Worm (Caenorhabditis elegans) whole organism, L4 larva: Measurements from ENCODE around the gene dach-1.

ENCODE experiments used
- F10B5.3 ChIP-seq: sonication (generic microtip); optimal IDR thresholded peaks from 2 replicates; lab custom pipeline; 2016; ENCODE audit warnings: mild to moderate bottlenecking, missing genetic modification characterization, missing compliant biosample characterization
- F44E2.7 ChIP-seq: fragments of 200-800 bp; sonication (Bioruptor generic); IDR thresholded peaks from 2 replicates; pipeline ENCODE4 v2.1.2; 2022; ENCODE audit warnings: missing genetic modification characterization, missing compliant biosample characterization
- R02D3.7 ChIP-seq: fragments of 150-350 bp; sonication (generic microtip); optimal IDR thresholded peaks from 3 replicates; lab custom pipeline; 2014; ENCODE audit warnings: missing biosample characterization, missing genetic modification characterization
- Y48G9A.11 ChIP-seq: fragments of 200-800 bp; sonication (Bioruptor generic); IDR thresholded peaks from 2 replicates; pipeline ENCODE4 v1.3.6; 2022; ENCODE audit warnings: missing genetic modification reagents, missing genetic modification characterization, missing compliant biosample characterization
- Y5F2A.4 ChIP-seq: fragments of 200-800 bp; sonication (Bioruptor generic); optimal IDR thresholded peaks from 2 replicates; lab custom pipeline; 2018; ENCODE audit warnings: mild to moderate bottlenecking, missing genetic modification characterization, missing compliant biosample characterization
- ZK546.5 ChIP-seq, 2 experiments: sonication (generic microtip); optimal IDR thresholded peaks; 2 replicates each; lab custom pipeline; 2017; ENCODE audit warnings: missing biosample characterization in 2 of 2, missing genetic modification characterization in 2 of 2
- aly-2 ChIP-seq: sonication (generic microtip); optimal IDR thresholded peaks from 2 replicates; lab custom pipeline; 2018; ENCODE audit warnings: missing biosample characterization, missing genetic modification characterization
- ama-1 ChIP-seq: fragments of 150-350 bp; optimal IDR thresholded peaks from 2 replicates; lab custom pipeline; 2014; ENCODE audit warnings: inconsistent platforms, mixed read lengths
- attf-4 ChIP-seq: sonication (generic microtip); optimal IDR thresholded peaks from 3 replicates; lab custom pipeline; 2017; ENCODE audit warnings: missing biosample characterization, missing genetic modification characterization
- ceh-28 ChIP-seq: fragments of 150-350 bp; optimal IDR thresholded peaks from 2 replicates; lab custom pipeline; 2014; ENCODE audit warnings: missing biosample characterization, missing genetic modification reagents, missing genetic modification characterization
- ceh-62 ChIP-seq: sonication (generic microtip); optimal IDR thresholded peaks from 2 replicates; lab custom pipeline; 2017; ENCODE audit warnings: missing biosample characterization, missing genetic modification characterization
- ces-1 ChIP-seq: fragments of 150-350 bp; sonication (generic microtip); optimal IDR thresholded peaks from 4 replicates; lab custom pipeline; 2014; ENCODE audit warnings: missing biosample characterization, missing genetic modification reagents, missing genetic modification characterization
- cey-2 ChIP-seq: sonication (generic microtip); optimal IDR thresholded peaks from 3 replicates; lab custom pipeline; 2017; ENCODE audit warnings: missing genetic modification characterization, mild to moderate bottlenecking, missing compliant biosample characterization, antibody characterized with exemption, borderline replicate concordance; ENCODE audit not compliant: insufficient read depth
- dmd-9 ChIP-seq: fragments of 200-800 bp; sonication (Bioruptor generic); IDR thresholded peaks from 2 replicates; pipeline ENCODE4 v1.3.6; 2022; ENCODE audit warnings: missing genetic modification reagents, missing genetic modification characterization, missing compliant biosample characterization
- duxl-1 ChIP-seq: sonication (generic microtip); optimal IDR thresholded peaks from 2 replicates; lab custom pipeline; 2016; ENCODE audit warnings: mild to moderate bottlenecking, missing genetic modification characterization, moderate library complexity, missing compliant biosample characterization; ENCODE audit not compliant: poor library complexity
- egl-43 ChIP-seq: fragments of 200-800 bp; sonication (Bioruptor generic); IDR thresholded peaks from 2 replicates; pipeline ENCODE4 v1.3.6; 2022; ENCODE audit warnings: missing genetic modification reagents, missing genetic modification characterization, missing compliant biosample characterization
- hlh-11 ChIP-seq: fragments of 200-800 bp; sonication (Bioruptor generic); optimal IDR thresholded peaks from 2 replicates; lab custom pipeline; 2018; ENCODE audit warnings: mild to moderate bottlenecking, missing genetic modification characterization, missing compliant biosample characterization
- lin-29 ChIP-seq: fragments of 200-800 bp; sonication (Bioruptor generic); IDR thresholded peaks from 2 replicates; pipeline ENCODE4 v1.3.6; 2022; ENCODE audit warnings: missing genetic modification reagents, missing genetic modification characterization, missing compliant biosample characterization
- lin-38 ChIP-seq: fragments of 200-800 bp; sonication (Bioruptor generic); IDR thresholded peaks from 2 replicates; pipeline ENCODE4 v1.3.6; 2022; ENCODE audit warnings: missing genetic modification reagents, missing genetic modification characterization, missing compliant biosample characterization
- lir-3 ChIP-seq: sonication (generic microtip); optimal IDR thresholded peaks from 2 replicates; lab custom pipeline; 2016; ENCODE audit warnings: mild to moderate bottlenecking, missing genetic modification characterization, missing compliant biosample characterization
- madf-5 ChIP-seq, 2 experiments: fragments of 200-800 bp; sonication (Bioruptor generic); IDR thresholded peaks; 2 replicates each; pipeline ENCODE4 v1.3.6; 2022; ENCODE audit warnings: missing compliant biosample characterization in 2 of 2, missing genetic modification characterization in 2 of 2
- mdt-29 ChIP-seq: fragments of 200-800 bp; sonication (Bioruptor generic); IDR thresholded peaks from 2 replicates; pipeline ENCODE4 v1.3.6; 2022; ENCODE audit warnings: missing genetic modification reagents, missing genetic modification characterization, missing compliant biosample characterization
- nhr-25 ChIP-seq: sonication (generic microtip); optimal IDR thresholded peaks from 2 replicates; lab custom pipeline; 2017; ENCODE audit warnings: missing genetic modification characterization, mild to moderate bottlenecking, missing compliant biosample characterization, antibody characterized with exemption, moderate library complexity, borderline replicate concordance; ENCODE audit not compliant: insufficient read depth
- nhr-77 ChIP-seq: fragments of 150-350 bp; optimal IDR thresholded peaks from 2 replicates; lab custom pipeline; 2014; ENCODE audit warnings: missing biosample characterization, missing genetic modification characterization
- rbr-2 ChIP-seq: sonication (generic microtip); optimal IDR thresholded peaks from 2 replicates; lab custom pipeline; 2016; ENCODE audit warnings: missing genotype, missing genetic modification characterization, missing compliant biosample characterization
- sdz-12 ChIP-seq: fragments of 200-800 bp; sonication (Bioruptor generic); optimal IDR thresholded peaks from 2 replicates; lab custom pipeline; 2018; ENCODE audit warnings: mild to moderate bottlenecking, missing genetic modification characterization, missing compliant biosample characterization
- set-16 ChIP-seq: fragments of 200-800 bp; sonication (Bioruptor generic); IDR thresholded peaks from 2 replicates; pipeline ENCODE4 v1.3.6; 2022; ENCODE audit warnings: missing genetic modification reagents, missing genetic modification characterization, missing compliant biosample characterization
- skn-1 ChIP-seq: fragments of 150-350 bp; optimal IDR thresholded peaks from 2 replicates; lab custom pipeline; 2014; ENCODE audit warnings: missing biosample characterization, missing genetic modification characterization
- spr-1 ChIP-seq: sonication (generic microtip); optimal IDR thresholded peaks from 2 replicates; lab custom pipeline; 2016; ENCODE audit warnings: mild to moderate bottlenecking, missing genetic modification characterization, missing compliant biosample characterization
- tag-97 ChIP-seq: fragments of 200-800 bp; sonication (Bioruptor generic); IDR thresholded peaks from 2 replicates; pipeline ENCODE4 v1.3.6; 2022; ENCODE audit warnings: missing genetic modification characterization, missing compliant biosample characterization
- tra-1 ChIP-seq: fragments of 200-800 bp; sonication (Bioruptor generic); IDR thresholded peaks from 2 replicates; pipeline ENCODE4 v1.3.6; 2022; ENCODE audit warnings: missing genetic modification reagents, missing genetic modification characterization, missing compliant biosample characterization
- unc-62 ChIP-seq, 3 experiments: fragments of 150-350 bp in 1 of 3; sonication (generic microtip); optimal IDR thresholded peaks in 2 of 3; peaks in 1 of 3; 1 replicate in 1 of 3; 2 replicates in 2 of 3; lab custom pipeline; 2014 to 2017; ENCODE audit warnings: missing biosample characterization in 3 of 3, missing genetic modification characterization in 3 of 3, missing genetic modification reagents in 3 of 3, missing genotype in 1 of 3
- zfp-2 ChIP-seq: sonication (generic microtip); optimal IDR thresholded peaks from 2 replicates; lab custom pipeline; 2016; ENCODE audit warnings: mild to moderate bottlenecking, missing genetic modification characterization, missing compliant biosample characterization
- zip-2 ChIP-seq: fragments of 150-350 bp; optimal IDR thresholded peaks from 2 replicates; lab custom pipeline; 2014; ENCODE audit warnings: missing biosample characterization, missing genetic modification characterization

dach-1 gene

ce11 chrV:3922547-3922946 is 27.3 kb upstream of the dach-1 start:
- TF ChIP-seq attf-4 (tag; lab: Kevin White, UChicago) (no peak), zip-2 (tag; lab: Kevin White, UChicago) (no peak), unc-62 (GFP tag; optimal IDR thresholded peaks at IDR 0.05 in 1 of 2; lab: Kevin White, UChicago) (peak in 1 of 2 experiments; percentile 97), unc-62 (tag; optimal IDR thresholded peaks at IDR 0.05; lab: Kevin White, UChicago) (no peak)

ce11 chrV:3927522-3927921 is 22.3 kb upstream of the dach-1 start:
- TF ChIP-seq R02D3.7 (tag; lab: Kevin White, UChicago) (no peak), set-16 (GFP tag; lab: Robert Waterston, UW) (peak; percentile 92), madf-5 (GFP tag; IDR thresholded peaks at IDR 0.05; lab: Robert Waterston, UW) (0 out of 4 replicates have a peak, but pooled peaks of 1 of the 2 experiments have one; percentile 8), sdz-12 (GFP tag; lab: Kevin White, UChicago) (no peak)

- TF ChIP-seq skn-1 (tag; lab: Kevin White, UChicago): no peak
- no peak for TF ChIP-seq ZK546.5 (tag; optimal IDR thresholded peaks at IDR 0.05; lab: Kevin White, UChicago)
- TF ChIP-seq unc-62 (GFP tag; optimal IDR thresholded peaks at IDR 0.05 in 1 of 2; lab: Kevin White, UChicago): no peak
- no peak for TF ChIP-seq unc-62 (tag; optimal IDR thresholded peaks at IDR 0.05; lab: Kevin White, UChicago)
- no peak for TF ChIP-seq Y48G9A.11 (GFP tag; lab: Robert Waterston, UW)
- no peak for TF ChIP-seq sdz-12 (GFP tag; lab: Kevin White, UChicago)
- TF ChIP-seq lir-3 (tag; lab: Kevin White, UChicago): no peak
- TF ChIP-seq duxl-1 (tag; lab: Kevin White, UChicago): no peak
- TF ChIP-seq F44E2.7: no peak
- TF ChIP-seq tra-1 (GFP tag; lab: Robert Waterston, UW): no peak
- TF ChIP-seq nhr-25 (tag; lab: Kevin White, UChicago): no peak
- TF ChIP-seq egl-43 (GFP tag; lab: Robert Waterston, UW): no peak
- TF ChIP-seq ces-1 (GFP tag; lab: Kevin White, UChicago): no peak
- no peak for TF ChIP-seq tag-97 (GFP tag; lab: Robert Waterston, UW)
- no peak for TF ChIP-seq dmd-9
- no peak for TF ChIP-seq aly-2 (tag; lab: Kevin White, UChicago)
- TF ChIP-seq rbr-2 (tag; lab: Kevin White, UChicago): no peak
Measured at ce11 chrV:3929099-3929498, 20.7 kb upstream of the dach-1 start, which contains the start of gene srx-64. srx-64 (plus strand) TSS chrV:3929399.

ce11 chrV:3931326-3931725 is 18.5 kb upstream of the dach-1 start, which contains the start of gene srx-63:
srx-63 (plus strand) TSS chrV:3931626.
- TF ChIP-seq zfp-2 (tag; lab: Kevin White, UChicago): no peak
- no peak for TF ChIP-seq ceh-28 (tag; lab: Kevin White, UChicago)
- no peak for TF ChIP-seq mdt-29 (GFP tag; lab: Robert Waterston, UW)
- TF ChIP-seq lin-38 (GFP tag; lab: Robert Waterston, UW): no peak
- TF ChIP-seq ceh-62: no peak
- TF ChIP-seq nhr-25 (tag; lab: Kevin White, UChicago): no peak
- no peak for TF ChIP-seq unc-62 (GFP tag; optimal IDR thresholded peaks at IDR 0.05 in 1 of 2; lab: Kevin White, UChicago)
- no peak for TF ChIP-seq unc-62 (tag; optimal IDR thresholded peaks at IDR 0.05; lab: Kevin White, UChicago)
- no peak for TF ChIP-seq Y5F2A.4 (GFP tag; lab: Kevin White, UChicago)
- no peak for TF ChIP-seq F10B5.3
- no peak for TF ChIP-seq nhr-77
- TF ChIP-seq aly-2 (tag; lab: Kevin White, UChicago): no peak
- TF ChIP-seq lin-29 (GFP tag; lab: Robert Waterston, UW): no peak
- TF ChIP-seq spr-1 (tag; lab: Kevin White, UChicago): no peak
- TF ChIP-seq ces-1 (GFP tag; lab: Kevin White, UChicago): no peak
- TF ChIP-seq hlh-11 (tag; lab: Kevin White, UChicago): no peak
- no peak for TF ChIP-seq ama-1
- TF ChIP-seq cey-2 (tag; lab: Kevin White, UChicago): no peak
